Worm (Caenorhabditis elegans): ENCODE data around the gene T15H9.5.

DNA sequence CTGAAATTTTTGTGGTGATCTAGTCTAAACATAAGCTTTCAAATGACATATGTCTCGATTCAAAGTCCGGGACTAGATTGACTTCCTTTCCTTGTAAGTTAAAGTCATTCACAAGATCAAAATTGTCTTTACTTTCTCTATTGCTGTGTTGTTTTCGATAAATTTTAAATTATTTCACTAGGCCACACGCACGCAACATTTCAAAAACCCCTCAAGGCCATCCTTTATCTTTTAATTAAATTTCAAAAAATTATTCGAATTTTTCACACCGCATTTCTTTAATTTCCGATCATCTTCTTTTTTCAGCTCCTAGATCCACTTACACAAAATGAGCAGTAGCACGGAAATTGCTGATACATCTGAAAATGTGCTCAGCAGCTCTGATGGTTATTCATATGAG, 25.1 kb upstream of the T15H9.5 start, which contains the start of gene ZK1307.7:
- TF ChIP-seq skn-1 (tag; optimal IDR thresholded peaks at IDR 0.05) (no peak), nhr-12 (tag; optimal IDR thresholded peaks at IDR 0.05) (no peak), lin-11 (tag; optimal IDR thresholded peaks at IDR 0.05) (no peak), nhr-25 (tag; optimal IDR thresholded peaks at IDR 0.05) (no peak), nhr-129 (tag; optimal IDR thresholded peaks at IDR 0.05) (no peak), lin-39 (tag; optimal IDR thresholded peaks at IDR 0.05) (no peak), fos-1 (tag; optimal IDR thresholded peaks at IDR 0.05) (no peak), snpc-4 (tag; optimal IDR thresholded peaks at IDR 0.05) (no peak), nhr-23 (tag; optimal IDR thresholded peaks at IDR 0.05) (no peak), lin-13 (GFP tag; optimal IDR thresholded peaks at IDR 0.05) (no peak), unc-39 (tag; optimal IDR thresholded peaks at IDR 0.05) (no peak)

Measured in whole organism, L2 larva.